Worm (Caenorhabditis elegans) whole organism, young adult: ENCODE results near the gene F56D3.1.

ENCODE experiments used
- D2030.7 ChIP-seq: fragments of 200-800 bp; sonication (Bioruptor generic); IDR thresholded peaks from 2 replicates; pipeline ENCODE4 v1.3.6; 2022; ENCODE audit warnings: missing genetic modification reagents, missing genetic modification characterization, missing compliant biosample characterization
- F10E7.11 ChIP-seq: sonication (generic microtip); optimal IDR thresholded peaks from 2 replicates; lab custom pipeline; 2017; ENCODE audit warnings: mild to moderate bottlenecking, missing genetic modification characterization, moderate library complexity, missing compliant biosample characterization
- F39B2.1 ChIP-seq: fragments of 200-800 bp; sonication (Bioruptor generic); IDR thresholded peaks from 2 replicates; pipeline ENCODE4 v1.3.6; 2022; ENCODE audit warnings: missing genetic modification reagents, missing genetic modification characterization, missing compliant biosample characterization
- F57A8.1 ChIP-seq: fragments of 200-800 bp; sonication (Bioruptor generic); optimal IDR thresholded peaks from 2 replicates; lab custom pipeline; 2018; ENCODE audit warnings: mild to moderate bottlenecking, missing genetic modification characterization, moderate library complexity, missing compliant biosample characterization
- attf-3 ChIP-seq: fragments of 200-800 bp; sonication (Bioruptor generic); conservative IDR thresholded peaks from 2 replicates; pipeline ENCODE4 v1.3.6; 2022; ENCODE audit warnings: missing genetic modification reagents, missing genetic modification characterization, missing compliant biosample characterization
- chd-7 ChIP-seq: sonication (generic microtip); optimal IDR thresholded peaks from 2 replicates; lab custom pipeline; 2016; ENCODE audit warnings: mild to moderate bottlenecking, missing genetic modification characterization, moderate library complexity, missing compliant biosample characterization
- efl-1 ChIP-seq: fragments of 150-350 bp; optimal IDR thresholded peaks from 2 replicates; lab custom pipeline; 2014; ENCODE audit warnings: missing biosample characterization, missing genetic modification reagents, missing genetic modification characterization
- him-1 ChIP-seq: sonication (generic microtip); optimal IDR thresholded peaks from 2 replicates; lab custom pipeline; 2016; ENCODE audit warnings: missing genotype, missing genetic modification reagents, missing genetic modification characterization, missing compliant biosample characterization
- lin-40 ChIP-seq: sonication (generic microtip); optimal IDR thresholded peaks from 2 replicates; lab custom pipeline; 2016; ENCODE audit warnings: missing genetic modification characterization, mild to moderate bottlenecking, missing compliant biosample characterization, missing genotype, missing genetic modification reagents
- mxl-1 ChIP-seq: sonication (generic microtip); optimal IDR thresholded peaks from 2 replicates; lab custom pipeline; 2016; ENCODE audit warnings: missing genetic modification characterization, missing compliant biosample characterization
- nfya-1 ChIP-seq: sonication (generic microtip); optimal IDR thresholded peaks from 2 replicates; lab custom pipeline; 2017; ENCODE audit warnings: antibody characterized with exemption, missing compliant biosample characterization, missing genetic modification characterization, borderline replicate concordance; ENCODE audit not compliant: insufficient read depth
- nhr-120 ChIP-seq: fragments of 200-800 bp; sonication (Bioruptor generic); IDR thresholded peaks from 2 replicates; pipeline ENCODE4 v1.3.6; 2022; ENCODE audit warnings: missing genetic modification characterization, missing compliant biosample characterization
- pha-4 ChIP-seq: fragments of 150-350 bp; sonication (generic microtip); optimal IDR thresholded peaks from 2 replicates; lab custom pipeline; 2014; ENCODE audit warnings: missing biosample characterization, missing genetic modification reagents, missing genetic modification characterization
- snpc-4 ChIP-seq, 5 experiments: fragments of 150-350 bp in 1 of 5; sonication (generic microtip) in 4 of 5; optimal IDR thresholded peaks; 2 replicates each; lab custom pipeline; 2014 to 2018; ENCODE audit warnings: missing genetic modification characterization in 5 of 5, missing biosample characterization in 3 of 5, antibody characterized with exemption in 2 of 5, mild to moderate bottlenecking in 2 of 5, missing compliant biosample characterization in 2 of 5, missing genotype in 2 of 5, moderate library complexity in 2 of 5, missing genetic modification reagents in 1 of 5

ce11 chrII:4178838-4179237 is 32.7 kb downstream of the F56D3.1 start, which contains the start of gene R03H10.7:
- TF ChIP-seq pha-4 (tag; lab: Kevin White, UChicago) (no peak), nfya-1 (no peak), efl-1 (no peak), F10E7.11 (tag; lab: Kevin White, UChicago) (no peak), him-1 (tag; lab: Kevin White, UChicago) (no peak), F57A8.1 (GFP tag; lab: Kevin White, UChicago) (no peak), nhr-120 (GFP tag; lab: Robert Waterston, UW) (no peak), F39B2.1 (GFP tag; lab: Robert Waterston, UW) (no peak), snpc-4 (GFP tag; optimal IDR thresholded peaks at IDR 0.05; lab: Kevin White, UChicago) (no peak), snpc-4 (tag; optimal IDR thresholded peaks at IDR 0.05; lab: Kevin White, UChicago) (no peak), D2030.7 (GFP tag; lab: Robert Waterston, UW) (no peak), attf-3 (GFP tag; lab: Robert Waterston, UW) (no peak), mxl-1 (no peak), chd-7 (tag; lab: Kevin White, UChicago) (no peak), lin-40 (tag; lab: Kevin White, UChicago) (no peak)
